Fruit fly (Drosophila melanogaster) whole organism, embryonic: ENCODE data around the gene CG4970.
A peak's percentile ranks its signal among the peaks of the same experiment; 100 is the strongest.

Experiments
- Abd-B ChIP-seq: fragments of 200-800 bp; sonication (Bioruptor generic); optimal IDR thresholded peaks from 2 replicates; lab custom pipeline; 2018; ENCODE audit warnings: missing biosample characterization, mild to moderate bottlenecking, missing genetic modification characterization, moderate library complexity
- CG10147 ChIP-seq: fragments of 200-800 bp; sonication (Bioruptor generic); optimal IDR thresholded peaks from 2 replicates; lab custom pipeline; 2019; ENCODE audit warnings: missing biosample characterization, mild to moderate bottlenecking, missing genetic modification characterization, moderate library complexity
- CG10209 ChIP-seq: fragments of 200-800 bp; sonication (Bioruptor generic); optimal IDR thresholded peaks from 3 replicates; lab custom pipeline; 2017; ENCODE audit warnings: missing biosample characterization, mild to moderate bottlenecking, missing genetic modification characterization, missing genetic modification reagents
- CG10274 ChIP-seq: fragments of 200-800 bp; sonication (Bioruptor generic); optimal IDR thresholded peaks from 3 replicates; lab custom pipeline; 2017; ENCODE audit warnings: missing biosample characterization, mild to moderate bottlenecking, missing genetic modification characterization
- CG10431 ChIP-seq: fragments of 200-800 bp; sonication (Bioruptor generic); optimal IDR thresholded peaks from 3 replicates; lab custom pipeline; 2018; ENCODE audit warnings: missing biosample characterization, mild to moderate bottlenecking, missing genetic modification characterization
- CG11504 ChIP-seq: fragments of 200-800 bp; sonication (Bioruptor generic); optimal IDR thresholded peaks from 3 replicates; lab custom pipeline; 2019; ENCODE audit warnings: missing biosample characterization, mild to moderate bottlenecking, missing genetic modification characterization, moderate library complexity
- CG11695 ChIP-seq: fragments of 200-800 bp; sonication (Bioruptor generic); IDR thresholded peaks from 3 replicates; pipeline ENCODE4 v1.3.6; 2022; ENCODE audit warnings: missing biosample characterization, missing genetic modification characterization
- CG12071 ChIP-seq: fragments of 200-800 bp; sonication (Bioruptor generic); optimal IDR thresholded peaks from 3 replicates; lab custom pipeline; 2018; ENCODE audit warnings: missing biosample characterization, mild to moderate bottlenecking, missing genetic modification characterization
- CG12104 ChIP-seq: fragments of 200-800 bp; sonication (Bioruptor generic); optimal IDR thresholded peaks from 3 replicates; lab custom pipeline; 2016; ENCODE audit warnings: missing biosample characterization, missing genetic modification characterization
- CG12659 ChIP-seq: fragments of 200-800 bp; sonication (Bioruptor generic); optimal IDR thresholded peaks from 3 replicates; lab custom pipeline; 2017; ENCODE audit warnings: mild to moderate bottlenecking, missing biosample characterization, missing genetic modification reagents, missing genetic modification characterization
- CG14667 ChIP-seq: fragments of 200-800 bp; sonication (Bioruptor generic); IDR thresholded peaks from 2 replicates; pipeline ENCODE4 v1.3.6; 2022; ENCODE audit warnings: missing biosample characterization, missing genetic modification characterization
- CG15269 ChIP-seq: fragments of 200-800 bp; sonication (Bioruptor generic); optimal IDR thresholded peaks from 2 replicates; lab custom pipeline; 2018; ENCODE audit warnings: missing biosample characterization, mild to moderate bottlenecking, missing genetic modification characterization, moderate library complexity
- CG17328 ChIP-seq: fragments of 200-800 bp; sonication (Bioruptor generic); IDR thresholded peaks from 2 replicates; pipeline ENCODE4 v1.3.6; 2022; ENCODE audit warnings: missing biosample characterization, missing genetic modification characterization
- CG17361 ChIP-seq: fragments of 200-800 bp; sonication (Bioruptor generic); IDR thresholded peaks from 3 replicates; pipeline ENCODE4 v1.3.6; 2022; ENCODE audit warnings: missing biosample characterization, missing genetic modification characterization
- CG17829 ChIP-seq: fragments of 200-800 bp; optimal IDR thresholded peaks from 2 replicates; lab custom pipeline; 2019; ENCODE audit warnings: missing biosample characterization, mild to moderate bottlenecking, missing genetic modification characterization, moderate library complexity
- CG3281 ChIP-seq: fragments of 200-800 bp; sonication (Bioruptor generic); optimal IDR thresholded peaks from 3 replicates; lab custom pipeline; 2017; ENCODE audit warnings: missing biosample characterization, mild to moderate bottlenecking, missing genetic modification characterization
- CG4617 ChIP-seq: fragments of 200-800 bp; sonication (Bioruptor generic); optimal IDR thresholded peaks from 3 replicates; lab custom pipeline; 2016; ENCODE audit warnings: missing biosample characterization, missing genetic modification characterization, borderline replicate concordance
- CG4820 ChIP-seq: fragments of 200-800 bp; sonication (Bioruptor generic); optimal IDR thresholded peaks from 3 replicates; lab custom pipeline; 2016; ENCODE audit warnings: missing biosample characterization, missing genetic modification characterization
- CG6654 ChIP-seq: fragments of 200-800 bp; sonication (Bioruptor generic); optimal IDR thresholded peaks from 2 replicates; lab custom pipeline; 2017; ENCODE audit warnings: missing biosample characterization, mild to moderate bottlenecking, missing genetic modification characterization
- CG7556 ChIP-seq: fragments of 200-800 bp; sonication (Bioruptor generic); optimal IDR thresholded peaks from 2 replicates; lab custom pipeline; 2017; ENCODE audit warnings: missing biosample characterization, mild to moderate bottlenecking, missing genetic modification characterization
- D ChIP-seq, 2 experiments: fragments of 200-800 bp in 1 of 2; fragments of >200 bp in 1 of 2; sonication (Bioruptor generic) in 1 of 2; optimal IDR thresholded peaks; 2 replicates in 1 of 2; 3 replicates in 1 of 2; lab custom pipeline; 2017; ENCODE audit warnings: mild to moderate bottlenecking in 1 of 2, missing biosample characterization in 1 of 2, missing genetic modification characterization in 1 of 2, missing genetic modification reagents in 1 of 2
- Deaf1 ChIP-seq: fragments of 200-800 bp; optimal IDR thresholded peaks from 3 replicates; lab custom pipeline; 2019; ENCODE audit warnings: missing biosample characterization, mild to moderate bottlenecking, missing genetic modification characterization, moderate library complexity
- Dek ChIP-seq: fragments of 200-800 bp; sonication (Bioruptor generic); optimal IDR thresholded peaks from 3 replicates; lab custom pipeline; 2019; ENCODE audit warnings: missing biosample characterization, mild to moderate bottlenecking, missing genetic modification characterization, moderate library complexity
- Drgx ChIP-seq: fragments of 200-800 bp; sonication (Bioruptor generic); IDR thresholded peaks from 2 replicates; pipeline ENCODE4 v1.3.6; 2022; ENCODE audit warnings: missing biosample characterization, missing genetic modification characterization
- Ets65A ChIP-seq: fragments of 200-800 bp; sonication (Bioruptor generic); peaks from one replicate; lab custom pipeline; 2016; ENCODE audit warnings: missing biosample characterization, missing genetic modification characterization
- Fer3 ChIP-seq: fragments of 200-800 bp; sonication (Bioruptor generic); optimal IDR thresholded peaks from 2 replicates; lab custom pipeline; 2018; ENCODE audit warnings: missing biosample characterization, mild to moderate bottlenecking, missing genetic modification characterization, moderate library complexity
- Hr51 ChIP-seq, 2 experiments: fragments of 200-800 bp; sonication (Bioruptor generic); optimal IDR thresholded peaks; 2 replicates in 1 of 2; 3 replicates in 1 of 2; lab custom pipeline; 2016 to 2018; ENCODE audit warnings: missing biosample characterization in 2 of 2, missing genetic modification characterization in 2 of 2, mild to moderate bottlenecking in 1 of 2, moderate library complexity in 1 of 2
- Max ChIP-seq: fragments of 200-800 bp; sonication (Bioruptor generic); optimal IDR thresholded peaks from 2 replicates; lab custom pipeline; 2016; ENCODE audit warnings: missing biosample characterization, mild to moderate bottlenecking, missing genetic modification characterization
- NC2β ChIP-seq: fragments of 200-800 bp; sonication (Bioruptor generic); optimal IDR thresholded peaks from 2 replicates; lab custom pipeline; 2016; ENCODE audit warnings: missing biosample characterization, missing genetic modification characterization
- Neu2 ChIP-seq: fragments of 200-800 bp; sonication (Bioruptor generic); optimal IDR thresholded peaks from 3 replicates; lab custom pipeline; 2016; ENCODE audit warnings: missing biosample characterization, missing genetic modification characterization, borderline replicate concordance
- NfI ChIP-seq: fragments of 200-800 bp; sonication (Bioruptor generic); optimal IDR thresholded peaks from 3 replicates; lab custom pipeline; 2018; ENCODE audit warnings: missing biosample characterization, mild to moderate bottlenecking, missing genetic modification characterization, moderate library complexity
- Ptx1 ChIP-seq: fragments of 200-800 bp; sonication (Bioruptor generic); IDR thresholded peaks from 2 replicates; pipeline ENCODE4 v1.3.6; 2022; ENCODE audit warnings: missing biosample characterization, missing genetic modification characterization
- Tbp ChIP-seq: fragments of >200 bp; optimal IDR thresholded peaks from 2 replicates; lab custom pipeline; 2018; ENCODE audit warnings: missing biosample characterization, missing genetic modification characterization
- ara ChIP-seq: fragments of 200-800 bp; sonication (Bioruptor generic); IDR thresholded peaks from 2 replicates; pipeline ENCODE4 v1.3.6; 2022; ENCODE audit warnings: missing biosample characterization, missing genetic modification characterization
- ase ChIP-seq: fragments of 200-800 bp; sonication (Bioruptor generic); IDR thresholded peaks from 3 replicates; pipeline ENCODE4 v1.3.6; 2022; ENCODE audit warnings: missing biosample characterization, missing genetic modification characterization
- ato ChIP-seq: fragments of 200-800 bp; sonication (Bioruptor generic); IDR thresholded peaks from 2 replicates; pipeline ENCODE4 v1.3.6; 2022; ENCODE audit warnings: missing biosample characterization, missing genetic modification characterization; ENCODE audit not compliant: partially characterized antibody
- cad ChIP-seq: fragments of >200 bp; optimal IDR thresholded peaks from 2 replicates; lab custom pipeline; 2017; ENCODE audit warnings: missing biosample characterization, missing genetic modification characterization
- caup ChIP-seq: fragments of 200-800 bp; sonication (Bioruptor generic); optimal IDR thresholded peaks from 3 replicates; lab custom pipeline; 2017; ENCODE audit warnings: missing biosample characterization, mild to moderate bottlenecking, missing genetic modification characterization, moderate library complexity; ENCODE audit not compliant: severe bottlenecking
- fd96Cb ChIP-seq: fragments of 200-800 bp; sonication (Bioruptor generic); optimal IDR thresholded peaks from 2 replicates; lab custom pipeline; 2018; ENCODE audit warnings: missing biosample characterization, mild to moderate bottlenecking, missing genetic modification characterization, moderate library complexity
- fu2 ChIP-seq: fragments of 200-800 bp; sonication (Bioruptor generic); optimal IDR thresholded peaks from 2 replicates; lab custom pipeline; 2016; ENCODE audit warnings: missing biosample characterization, missing genetic modification characterization
- grau ChIP-seq: fragments of 200-800 bp; optimal IDR thresholded peaks from 3 replicates; lab custom pipeline; 2019; ENCODE audit warnings: missing biosample characterization, mild to moderate bottlenecking, missing genetic modification characterization, moderate library complexity
- ind ChIP-seq: fragments of 200-800 bp; sonication (Bioruptor generic); optimal IDR thresholded peaks from 3 replicates; lab custom pipeline; 2016; ENCODE audit warnings: missing biosample characterization, missing genetic modification characterization
- ken ChIP-seq: fragments of 200-800 bp; sonication (Bioruptor generic); IDR thresholded peaks from 3 replicates; pipeline ENCODE4 v1.3.6; 2022; ENCODE audit warnings: missing biosample characterization, missing genetic modification characterization
- peb ChIP-seq: fragments of 200-800 bp; sonication (Bioruptor generic); IDR thresholded peaks from 2 replicates; pipeline ENCODE4 v1.3.6; 2022; ENCODE audit warnings: missing biosample characterization, missing genetic modification characterization
- prd ChIP-seq, 3 experiments: fragments of >200 bp in 2 of 3; fragments of 200-800 bp in 1 of 3; sonication (Bioruptor generic) in 1 of 3; optimal IDR thresholded peaks in 2 of 3; IDR thresholded peaks in 1 of 3; 2 replicates in 2 of 3; 3 replicates in 1 of 3; pipeline versions ENCODE4 v1.3.6 to Lab custom; 2017 to 2022; ENCODE audit warnings: missing biosample characterization in 1 of 3, missing genetic modification characterization in 1 of 3
- ttk ChIP-seq: fragments of 200-800 bp; sonication (Bioruptor generic); IDR thresholded peaks from 2 replicates; pipeline ENCODE4 v2.1.2; 2022; ENCODE audit warnings: missing biosample characterization, missing genetic modification characterization
- wor ChIP-seq: fragments of 200-800 bp; sonication (Bioruptor generic); IDR thresholded peaks from 2 replicates; pipeline ENCODE4 v1.3.6; 2022; ENCODE audit warnings: missing biosample characterization, missing genetic modification characterization
- zen ChIP-seq: fragments of 200-800 bp; sonication (Bioruptor generic); optimal IDR thresholded peaks from 3 replicates; lab custom pipeline; 2018; ENCODE audit warnings: missing biosample characterization, mild to moderate bottlenecking, missing genetic modification characterization, moderate library complexity

CG4970 gene

dm6 chr2L:11528129-11528589 lies 11.0 kb downstream of the CG4970 start, which contains the start of gene CG31705 (continued):
- TF ChIP-seq CG6654 (peak; percentile 43), CG12104 (GFP tag; lab: Kevin White, UChicago) (peak; percentile 50), CG12071 (no peak), CG17361 (GFP tag; lab: Robert Waterston, UW) (peak; percentile 80; the same call in 2 of the 3 replicates), Drgx (GFP tag; lab: Robert Waterston, UW) (peak; percentile 75), cad (GFP tag; lab: Kevin White, UChicago) (no peak), CG11504 (tag; lab: Kevin White, UChicago) (peak; percentile 72), fu2 (no peak), ato (no peak), CG7556 (GFP tag; lab: Kevin White, UChicago) (peak; percentile 66), wor (GFP tag; lab: Robert Waterston, UW) (no peak), Ptx1 (GFP tag; lab: Robert Waterston, UW) (0 out of 2 replicates have a peak, but pooled peaks have one; percentile 20), ase (GFP tag; lab: Robert Waterston, UW) (peak; percentile 23; the same call in 1 of the 3 replicates), zen (tag; lab: Kevin White, UChicago) (no peak), ken (GFP tag; lab: Robert Waterston, UW) (no peak), CG14667 (GFP tag; lab: Robert Waterston, UW) (peak; percentile 22; the same call in 1 of the 2 replicates), grau (peak; percentile 72), CG10147 (GFP tag; lab: Kevin White, UChicago) (peak; percentile 70), CG15269 (peak; percentile 58), fd96Cb (tag; lab: Kevin White, UChicago) (peak; percentile 33), ara (GFP tag; lab: Robert Waterston, UW) (no peak), CG11695 (GFP tag; lab: Robert Waterston, UW) (peak; percentile 36; the same call in 1 of the 3 replicates), ind (GFP tag; lab: Kevin White, UChicago) (peak; percentile 40), Fer3 (tag; lab: Kevin White, UChicago) (peak; percentile 11), CG3281 (GFP tag; lab: Kevin White, UChicago) (peak; percentile 72), CG10209 (GFP tag; lab: Kevin White, UChicago) (peak; percentile 49), CG10431 (GFP tag; lab: Kevin White, UChicago) (no peak), CG17328 (0 out of 2 replicates have a peak, but pooled peaks have one; percentile 17), caup (GFP tag; lab: Kevin White, UChicago) (peak; percentile 57), Ets65A (peak; percentile 95), Neu2 (GFP tag; lab: Kevin White, UChicago) (no peak), CG17829 (tag; lab: Kevin White, UChicago) (no peak), Deaf1 (tag; lab: Kevin White, UChicago) (peak; percentile 87), NC2β (GFP tag; lab: Kevin White, UChicago) (no peak), prd (optimal IDR thresholded peaks at IDR 0.05; lab: Kevin White, UChicago) (no peak), prd (GFP tag; IDR thresholded peaks at IDR 0.05; lab: Robert Waterston, UW) (peak; percentile 12; the same call in 1 of the 3 replicates), peb (GFP tag; lab: Robert Waterston, UW) (no peak), CG4617 (GFP tag; lab: Kevin White, UChicago) (no peak), Abd-B (peak; percentile 27), Tbp (GFP tag; lab: Kevin White, UChicago) (no peak), D (optimal IDR thresholded peaks at IDR 0.05; lab: Kevin White, UChicago) (no peak), D (GFP tag; optimal IDR thresholded peaks at IDR 0.05; lab: Kevin White, UChicago) (peak; percentile 3), ttk (GFP tag; lab: Robert Waterston, UW) (0 out of 2 replicates have a peak, but pooled peaks have one; percentile 13), CG12659 (GFP tag; lab: Kevin White, UChicago) (peak; percentile 50), CG10274 (GFP tag; lab: Kevin White, UChicago) (peak; percentile 50), Max (GFP tag; lab: Kevin White, UChicago) (peak; percentile 38), Hr51 (GFP tag; optimal IDR thresholded peaks at IDR 0.05; lab: Kevin White, UChicago) (peak in 1 of 2 experiments; percentile 53), Dek (peak; percentile 50), NfI (GFP tag; lab: Kevin White, UChicago) (no peak), CG4820 (peak; percentile 11)
